Fruit fly (Drosophila melanogaster) whole organism, adult: Measurements from ENCODE around the gene CG10616.
A peak's percentile ranks its signal among the peaks of the same experiment; 100 is the strongest.

Experiments
- CG12768 ChIP-seq: fragments of 200-800 bp; sonication (Bioruptor generic); optimal IDR thresholded peaks from 2 replicates; lab custom pipeline; 2017; ENCODE audit warnings: missing biosample characterization, missing genetic modification characterization, mild to moderate bottlenecking, moderate library complexity, missing genetic modification reagents
- CG1620 ChIP-seq: fragments of 200-800 bp; sonication (Bioruptor generic); optimal IDR thresholded peaks from 2 replicates; lab custom pipeline; 2016; ENCODE audit warnings: missing biosample characterization, missing genetic modification characterization
- CG33017 ChIP-seq: fragments of 200-800 bp; sonication (Bioruptor generic); optimal IDR thresholded peaks from 2 replicates; lab custom pipeline; 2018; ENCODE audit warnings: missing biosample characterization, mild to moderate bottlenecking, missing genetic modification characterization, moderate library complexity
- CG5204 ChIP-seq: fragments of 200-800 bp; sonication (Bioruptor generic); optimal IDR thresholded peaks from 2 replicates; lab custom pipeline; 2016; ENCODE audit warnings: missing biosample characterization, missing genetic modification characterization
- CG7045 ChIP-seq: fragments of 200-800 bp; sonication (Bioruptor generic); optimal IDR thresholded peaks from 2 replicates; lab custom pipeline; 2017; ENCODE audit warnings: missing biosample characterization, mild to moderate bottlenecking, missing genetic modification characterization
- Clk ChIP-seq: fragments of 200-800 bp; sonication (Bioruptor generic); optimal IDR thresholded peaks from 2 replicates; lab custom pipeline; 2017; ENCODE audit warnings: missing biosample characterization, missing genetic modification characterization
- Hr96 ChIP-seq: fragments of 200-800 bp; sonication (Bioruptor generic); optimal IDR thresholded peaks from 2 replicates; lab custom pipeline; 2016; ENCODE audit warnings: missing biosample characterization, missing genetic modification characterization
- Mnt ChIP-seq: fragments of 200-800 bp; sonication (Bioruptor generic); optimal IDR thresholded peaks from 2 replicates; lab custom pipeline; 2016; ENCODE audit warnings: missing biosample characterization, mild to moderate bottlenecking, missing genetic modification characterization
- kay ChIP-seq: fragments of 200-800 bp; sonication (Bioruptor generic); peaks from one replicate; lab custom pipeline; 2016; ENCODE audit warnings: missing biosample characterization, missing genetic modification characterization, borderline replicate concordance
- ovo ChIP-seq: fragments of 200-800 bp; sonication (Bioruptor generic); optimal IDR thresholded peaks from 2 replicates; lab custom pipeline; 2016; ENCODE audit warnings: missing biosample characterization, missing genetic modification characterization
- pad ChIP-seq: fragments of 200-800 bp; sonication (Bioruptor generic); optimal IDR thresholded peaks from 3 replicates; lab custom pipeline; 2017; ENCODE audit warnings: missing biosample characterization, missing genetic modification characterization, mild to moderate bottlenecking, moderate library complexity, missing genetic modification reagents

- TF ChIP-seq CG7045 = peak; percentile 10
- TF ChIP-seq Clk (GFP tag; lab: Kevin White, UChicago) = no peak
- TF ChIP-seq Mnt (GFP tag; lab: Kevin White, UChicago) = peak; percentile 42
- peak; percentile 61 for TF ChIP-seq pad (GFP tag; lab: Kevin White, UChicago)
- TF ChIP-seq CG1620 (GFP tag; lab: Kevin White, UChicago) = peak; percentile 8
- TF ChIP-seq CG33017 = peak; percentile 21
- TF ChIP-seq CG12768 (GFP tag; lab: Kevin White, UChicago) = peak; percentile 29
- TF ChIP-seq CG5204 = no peak
- no peak for TF ChIP-seq kay (GFP tag; lab: Kevin White, UChicago)
- no peak for TF ChIP-seq Hr96 (GFP tag; lab: Kevin White, UChicago)
- peak; percentile 77 for TF ChIP-seq ovo
Observed at dm6 chr3L:12503865-12504650, 32.5 kb downstream of the CG10616 start, which contains the start of the genes CG10646 and vih.
